Fruit fly (Drosophila melanogaster) whole organism, pupa: ENCODE results near the gene Syt1.

Experiments used
- CG12605 ChIP-seq: fragments of 200-800 bp; sonication (Bioruptor generic); IDR thresholded peaks from 2 replicates; pipeline ENCODE4 v1.3.6; 2022; ENCODE audit warnings: missing biosample characterization, missing genetic modification characterization
- CG34367 ChIP-seq: fragments of 200-800 bp; sonication (Bioruptor generic); optimal IDR thresholded peaks from 2 replicates; lab custom pipeline; 2018; ENCODE audit warnings: missing biosample characterization, mild to moderate bottlenecking, missing genetic modification characterization
- CG4496 ChIP-seq: fragments of 200-800 bp; sonication (Bioruptor generic); IDR thresholded peaks from 3 replicates; pipeline ENCODE4 v1.3.6; 2022; ENCODE audit warnings: missing biosample characterization, missing genetic modification characterization
- CG8301 ChIP-seq: fragments of 200-800 bp; sonication (Bioruptor generic); optimal IDR thresholded peaks from 2 replicates; lab custom pipeline; 2018; ENCODE audit warnings: missing biosample characterization, mild to moderate bottlenecking, missing genetic modification characterization
- D1 ChIP-seq: fragments of 200-800 bp; sonication (Bioruptor generic); optimal IDR thresholded peaks from 2 replicates; lab custom pipeline; 2018; ENCODE audit warnings: missing biosample characterization, mild to moderate bottlenecking, missing genetic modification characterization, moderate library complexity
- EcR ChIP-seq: fragments of 200-800 bp; sonication (Bioruptor generic); optimal IDR thresholded peaks from 3 replicates; lab custom pipeline; 2019; ENCODE audit warnings: missing biosample characterization, missing genetic modification characterization, mild to moderate bottlenecking, moderate library complexity, missing genetic modification reagents
- Ets98B ChIP-seq: fragments of 200-800 bp; sonication (Bioruptor generic); IDR thresholded peaks from 2 replicates; pipeline ENCODE4 v1.3.6; 2022; ENCODE audit warnings: missing biosample characterization, missing genetic modification characterization
- Snoo ChIP-seq: fragments of 200-800 bp; sonication (Bioruptor generic); optimal IDR thresholded peaks from 3 replicates; lab custom pipeline; 2017; ENCODE audit warnings: missing biosample characterization, mild to moderate bottlenecking, missing genetic modification characterization, inconsistent platforms
- fd96Ca ChIP-seq: fragments of 200-800 bp; sonication (Bioruptor generic); IDR thresholded peaks from 3 replicates; pipeline ENCODE4 v1.3.6; 2022; ENCODE audit warnings: missing biosample characterization, missing genetic modification characterization
- gl ChIP-seq: fragments of 200-800 bp; sonication (Bioruptor generic); optimal IDR thresholded peaks from 2 replicates; lab custom pipeline; 2018; ENCODE audit warnings: missing biosample characterization, mild to moderate bottlenecking, missing genetic modification characterization
- rn ChIP-seq: fragments of 200-800 bp; sonication (Bioruptor generic); IDR thresholded peaks from 2 replicates; pipeline ENCODE4 v1.3.6; 2022; ENCODE audit warnings: missing biosample characterization, missing genetic modification characterization

dm6 chr2L:2802527-2802926, 2.7 kb upstream of the Syt1 start:
- TF ChIP-seq rn (no peak), Snoo (tag; lab: Kevin White, UChicago) (peak; percentile 25), CG4496 (peak; percentile 45; the same call in 1 of the 3 replicates), D1 (tag; lab: Kevin White, UChicago) (no peak), EcR (GFP tag; lab: Kevin White, UChicago) (peak; percentile 27), CG12605 (GFP tag; lab: Robert Waterston, UW) (peak; percentile 68; the same call in 1 of the 2 replicates), Ets98B (GFP tag; lab: Robert Waterston, UW) (peak; percentile 51; the same call in 1 of the 2 replicates), CG8301 (tag; lab: Kevin White, UChicago) (peak; percentile 46), CG34367 (tag; lab: Kevin White, UChicago) (peak; percentile 46), fd96Ca (GFP tag; lab: Robert Waterston, UW) (peak; percentile 46; the same call in 1 of the 3 replicates), gl (tag; lab: Kevin White, UChicago) (peak; percentile 87)
